Worm (Caenorhabditis elegans) whole organism, L2 larva: ENCODE results near the gene R05G6.9.
"Not testable (repeated sequence)": the region's sequence is repeated elsewhere in the genome, so short reads cannot be mapped to it uniquely, and the experiment has no call there.

Source experiments
- C34F6.9 ChIP-seq: fragments of 150-350 bp; optimal IDR thresholded peaks from 2 replicates; lab custom pipeline; 2014; ENCODE audit warnings: missing biosample characterization, missing genetic modification characterization
- F13H6.1 ChIP-seq: sonication (generic microtip); optimal IDR thresholded peaks from 2 replicates; lab custom pipeline; 2016; ENCODE audit warnings: missing genetic modification characterization, missing compliant biosample characterization
- R02D3.7 ChIP-seq: fragments of 150-350 bp; optimal IDR thresholded peaks from 2 replicates; lab custom pipeline; 2014; ENCODE audit warnings: missing biosample characterization, missing genetic modification characterization
- ZK546.5 ChIP-seq: sonication (generic microtip); optimal IDR thresholded peaks from 2 replicates; lab custom pipeline; 2017; ENCODE audit warnings: missing biosample characterization, missing genetic modification characterization
- aly-2 ChIP-seq: fragments of 150-350 bp; optimal IDR thresholded peaks from 2 replicates; lab custom pipeline; 2014; ENCODE audit warnings: missing biosample characterization, missing genetic modification characterization
- ama-1 ChIP-seq: fragments of 150-350 bp; optimal IDR thresholded peaks from 2 replicates; lab custom pipeline; 2018; ENCODE audit warnings: inconsistent platforms
- ceh-82 ChIP-seq: fragments of 150-350 bp; optimal IDR thresholded peaks from 2 replicates; lab custom pipeline; 2014; ENCODE audit warnings: missing biosample characterization, missing genetic modification characterization
- crh-2 ChIP-seq: sonication (generic microtip); optimal IDR thresholded peaks from 2 replicates; lab custom pipeline; 2017; ENCODE audit warnings: missing biosample characterization, missing genetic modification characterization
- dmd-4 ChIP-seq: sonication (generic microtip); optimal IDR thresholded peaks from 2 replicates; lab custom pipeline; 2017; ENCODE audit warnings: missing biosample characterization, missing genetic modification characterization
- egl-27 ChIP-seq: sonication (generic microtip); optimal IDR thresholded peaks from 3 replicates; lab custom pipeline; 2017; ENCODE audit warnings: missing biosample characterization, missing genetic modification reagents, missing genetic modification characterization
- elt-1 ChIP-seq: fragments of 150-350 bp; optimal IDR thresholded peaks from 2 replicates; lab custom pipeline; 2014; ENCODE audit warnings: missing biosample characterization, missing genetic modification characterization
- elt-3 ChIP-seq: sonication (generic microtip); optimal IDR thresholded peaks from 2 replicates; lab custom pipeline; 2017; ENCODE audit warnings: missing biosample characterization, missing genetic modification characterization
- fos-1 ChIP-seq: fragments of 150-350 bp; optimal IDR thresholded peaks from 2 replicates; lab custom pipeline; 2014; ENCODE audit warnings: missing biosample characterization, missing genetic modification characterization
- gmeb-1 ChIP-seq: fragments of 150-350 bp; optimal IDR thresholded peaks from 2 replicates; lab custom pipeline; 2014; ENCODE audit warnings: missing biosample characterization, missing genetic modification characterization
- lin-11 ChIP-seq: fragments of 150-350 bp; sonication (generic microtip); optimal IDR thresholded peaks from 2 replicates; lab custom pipeline; 2014; ENCODE audit warnings: missing biosample characterization, missing genetic modification characterization, inconsistent platforms, mixed read lengths
- lin-13 ChIP-seq: fragments of 150-350 bp; optimal IDR thresholded peaks from 2 replicates; lab custom pipeline; 2014; ENCODE audit warnings: missing biosample characterization, missing genetic modification reagents, missing genetic modification characterization
- lin-39 ChIP-seq: fragments of 150-350 bp; optimal IDR thresholded peaks from 2 replicates; lab custom pipeline; 2014; ENCODE audit warnings: missing biosample characterization, missing genetic modification reagents, missing genetic modification characterization
- lsy-2 ChIP-seq, 2 experiments: fragments of 150-350 bp in 1 of 2; sonication (generic microtip) in 1 of 2; optimal IDR thresholded peaks; 2 replicates each; lab custom pipeline; 2014 to 2017; ENCODE audit warnings: missing biosample characterization in 2 of 2, missing genetic modification characterization in 2 of 2
- mab-5 ChIP-seq: fragments of 150-350 bp; optimal IDR thresholded peaks from 2 replicates; lab custom pipeline; 2014; ENCODE audit warnings: missing biosample characterization, missing genetic modification characterization
- mdl-1 ChIP-seq, 2 experiments: fragments of 150-350 bp in 1 of 2; sonication (generic microtip) in 1 of 2; optimal IDR thresholded peaks; 2 replicates each; lab custom pipeline; 2017; ENCODE audit warnings: missing biosample characterization in 2 of 2, missing genetic modification characterization in 2 of 2
- nhr-10 ChIP-seq: sonication (generic microtip); optimal IDR thresholded peaks from 2 replicates; lab custom pipeline; 2017; ENCODE audit warnings: missing biosample characterization, missing genetic modification characterization
- nhr-11 ChIP-seq: fragments of 150-350 bp; optimal IDR thresholded peaks from 2 replicates; lab custom pipeline; 2014; ENCODE audit warnings: missing biosample characterization, missing genetic modification characterization
- nhr-129 ChIP-seq: fragments of 150-350 bp; optimal IDR thresholded peaks from 2 replicates; lab custom pipeline; 2014; ENCODE audit warnings: missing biosample characterization, missing genetic modification characterization
- nhr-21 ChIP-seq: fragments of 150-350 bp; optimal IDR thresholded peaks from 2 replicates; lab custom pipeline; 2014; ENCODE audit warnings: missing biosample characterization, missing genetic modification characterization
- nhr-23 ChIP-seq: fragments of 150-350 bp; optimal IDR thresholded peaks from 2 replicates; lab custom pipeline; 2014; ENCODE audit warnings: missing biosample characterization, missing genetic modification reagents, missing genetic modification characterization
- nhr-25 ChIP-seq: fragments of 150-350 bp; sonication (generic microtip); optimal IDR thresholded peaks from 3 replicates; lab custom pipeline; 2014; ENCODE audit warnings: missing biosample characterization, missing genetic modification characterization
- nhr-6 ChIP-seq: fragments of 150-350 bp; optimal IDR thresholded peaks from 2 replicates; lab custom pipeline; 2014; ENCODE audit warnings: missing biosample characterization, missing genetic modification characterization
- peb-1 ChIP-seq: fragments of 150-350 bp; optimal IDR thresholded peaks from 2 replicates; lab custom pipeline; 2014; ENCODE audit warnings: missing biosample characterization, missing genetic modification characterization
- sem-4 ChIP-seq: fragments of 150-350 bp; optimal IDR thresholded peaks from 2 replicates; lab custom pipeline; 2014; ENCODE audit warnings: missing biosample characterization, missing genetic modification reagents, missing genetic modification characterization
- skn-1 ChIP-seq: sonication (generic microtip); optimal IDR thresholded peaks from 2 replicates; lab custom pipeline; 2017; ENCODE audit warnings: missing biosample characterization, missing genetic modification characterization
- sma-3 ChIP-seq: sonication (generic microtip); optimal IDR thresholded peaks from 2 replicates; lab custom pipeline; 2016; ENCODE audit warnings: missing genetic modification reagents, missing genetic modification characterization, missing compliant biosample characterization
- sma-9 ChIP-seq, 2 experiments: fragments of 150-350 bp in 1 of 2; sonication (generic microtip) in 1 of 2; optimal IDR thresholded peaks; 2 replicates each; lab custom pipeline; 2014 to 2016; ENCODE audit warnings: missing genetic modification characterization in 2 of 2, mild to moderate bottlenecking in 1 of 2, missing biosample characterization in 1 of 2, missing compliant biosample characterization in 1 of 2, missing genetic modification reagents in 1 of 2, moderate library complexity in 1 of 2
- snpc-4 ChIP-seq: fragments of 150-350 bp; optimal IDR thresholded peaks from 2 replicates; lab custom pipeline; 2014; ENCODE audit warnings: missing biosample characterization, missing genetic modification characterization
- unc-39 ChIP-seq: fragments of 150-350 bp; optimal IDR thresholded peaks from 2 replicates; lab custom pipeline; 2014; ENCODE audit warnings: missing biosample characterization, missing genetic modification characterization
- unc-55 ChIP-seq: fragments of 150-350 bp; sonication (generic microtip); optimal IDR thresholded peaks from 3 replicates; lab custom pipeline; 2014; ENCODE audit warnings: missing biosample characterization, missing genetic modification reagents, missing genetic modification characterization
- unc-62 ChIP-seq: fragments of 150-350 bp; optimal IDR thresholded peaks from 2 replicates; lab custom pipeline; 2014; ENCODE audit warnings: missing biosample characterization, missing genetic modification reagents, missing genetic modification characterization
- zag-1 ChIP-seq: fragments of 150-350 bp; optimal IDR thresholded peaks from 2 replicates; lab custom pipeline; 2014; ENCODE audit warnings: missing biosample characterization, missing genetic modification characterization
- ztf-1 ChIP-seq: fragments of 200-800 bp; sonication (Bioruptor generic); conservative IDR thresholded peaks from 2 replicates; pipeline ENCODE4 v1.3.6; 2022; ENCODE audit warnings: missing genetic modification characterization, missing compliant biosample characterization
- ztf-11 ChIP-seq: sonication (generic microtip); optimal IDR thresholded peaks from 2 replicates; lab custom pipeline; 2017; ENCODE audit warnings: missing biosample characterization, missing genetic modification characterization
- ztf-4 ChIP-seq: fragments of 150-350 bp; optimal IDR thresholded peaks from 2 replicates; lab custom pipeline; 2014; ENCODE audit warnings: missing biosample characterization, missing genetic modification characterization

Gene R05G6.9

DNA sequence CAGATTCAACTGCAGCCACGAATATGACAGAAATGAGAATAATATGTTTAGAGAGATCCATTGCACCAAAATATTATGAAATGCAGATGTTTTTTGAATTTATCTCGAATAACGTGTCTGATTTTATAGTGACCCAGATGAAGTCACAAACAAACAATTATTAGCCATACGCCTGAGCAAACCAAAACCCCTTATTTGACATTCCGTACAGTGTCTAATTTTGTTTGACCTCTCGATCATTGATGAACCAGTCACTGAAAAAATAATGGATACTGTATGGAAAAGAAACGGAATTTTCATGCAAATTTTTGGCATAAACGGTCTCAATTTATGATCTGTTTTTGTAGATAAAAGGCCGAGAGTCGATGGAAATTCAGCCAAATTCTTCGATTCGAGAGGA lies at the start of gene R05G6.9, which contains the start of gene R05G6.3:
R05G6.9 (minus strand) TSS at position 101 of the 400 bp plus-strand sequence.
R05G6.3 (plus strand) TSS at position 386 of the 400 bp plus-strand sequence.
- TF ChIP-seq mdl-1 (tag; optimal IDR thresholded peaks at IDR 0.05; lab: Kevin White, UChicago) (no peak), nhr-25 (tag; lab: Kevin White, UChicago) (no peak), nhr-6 (tag; lab: Kevin White, UChicago) (no peak), lin-13 (GFP tag; lab: Kevin White, UChicago) (no peak), F13H6.1 (no peak), ZK546.5 (tag; lab: Kevin White, UChicago) (no peak), aly-2 (tag; lab: Kevin White, UChicago) (no peak), ama-1 (lab: Kevin White, UChicago) (no peak), elt-1 (tag; lab: Kevin White, UChicago) (no peak), unc-39 (tag; lab: Kevin White, UChicago) (no peak)

- TF ChIP-seq peb-1; lin-39; snpc-4 (tag; lab: Kevin White, UChicago): not testable (repeated sequence)
Observed at ce11 chrIV:7563850-7564249, 47.8 kb upstream of the R05G6.9 start, which contains the start of gene F32E10.9. Gene F32E10.9, minus strand, starts transcription at chrIV:7563950.

- no peak for TF ChIP-seq R02D3.7
- no peak for TF ChIP-seq peb-1
- TF ChIP-seq gmeb-1 (tag; lab: Kevin White, UChicago): peak; percentile 33
- TF ChIP-seq ceh-82 (tag; lab: Kevin White, UChicago): no peak
- TF ChIP-seq elt-3: no peak
- TF ChIP-seq nhr-11 (tag; lab: Kevin White, UChicago): no peak
- no peak for TF ChIP-seq skn-1
- TF ChIP-seq ama-1 (lab: Kevin White, UChicago): no peak
- TF ChIP-seq lin-11 (tag; lab: Kevin White, UChicago): no peak
- TF ChIP-seq mab-5 (tag; lab: Kevin White, UChicago): no peak
- TF ChIP-seq nhr-6 (tag; lab: Kevin White, UChicago): no peak
- peak; percentile 52 for TF ChIP-seq crh-2
- TF ChIP-seq sma-9 (GFP tag; optimal IDR thresholded peaks at IDR 0.05; lab: Kevin White, UChicago): no peak
- TF ChIP-seq sma-9 (tag; optimal IDR thresholded peaks at IDR 0.05; lab: Kevin White, UChicago): no peak
- TF ChIP-seq nhr-129 (tag; lab: Kevin White, UChicago): peak; percentile 71
- TF ChIP-seq C34F6.9: peak; percentile 67
- peak; percentile 60 for TF ChIP-seq sem-4
- TF ChIP-seq elt-1 (tag; lab: Kevin White, UChicago): no peak
- no peak for TF ChIP-seq F13H6.1
- peak in 1 of 2 experiments; percentile 66 for TF ChIP-seq lsy-2 (tag; optimal IDR thresholded peaks at IDR 0.05; lab: Kevin White, UChicago)
- TF ChIP-seq nhr-23: no peak
- no peak for TF ChIP-seq unc-39 (tag; lab: Kevin White, UChicago)
- TF ChIP-seq ztf-11 (tag; lab: Kevin White, UChicago): no peak
- no peak for TF ChIP-seq nhr-10 (tag; lab: Kevin White, UChicago)
- TF ChIP-seq sma-3 (GFP tag; lab: Kevin White, UChicago): no peak
- peak; percentile 22 for TF ChIP-seq zag-1 (tag; lab: Kevin White, UChicago)
- TF ChIP-seq lin-13 (GFP tag; lab: Kevin White, UChicago): peak; percentile 53
- no peak for TF ChIP-seq lin-39
- TF ChIP-seq unc-55 (GFP tag; lab: Kevin White, UChicago): peak; percentile 78
- no peak for TF ChIP-seq nhr-25 (tag; lab: Kevin White, UChicago)
- TF ChIP-seq nhr-21 (tag; lab: Kevin White, UChicago): no peak
- no peak for TF ChIP-seq snpc-4 (tag; lab: Kevin White, UChicago)
- TF ChIP-seq ztf-1 (GFP tag; lab: Robert Waterston, UW): no peak
- no peak for TF ChIP-seq egl-27 (tag; lab: Kevin White, UChicago)
- no peak for TF ChIP-seq dmd-4 (tag; lab: Kevin White, UChicago)
Observed at ce11 chrIV:7561614-7562142, 45.6 kb upstream of the R05G6.9 start, which contains the start of gene ima-3. Gene ima-3, minus strand, starts transcription at chrIV:7561664.

ce11 chrIV:7559237-7559636 lies 43.2 kb upstream of the R05G6.9 start:
- TF ChIP-seq mab-5 (tag; lab: Kevin White, UChicago) (no peak), nhr-21 (tag; lab: Kevin White, UChicago) (no peak), nhr-6 (tag; lab: Kevin White, UChicago) (no peak), ztf-4 (no peak), lsy-2 (tag; optimal IDR thresholded peaks at IDR 0.05; lab: Kevin White, UChicago) (no peak), unc-62 (GFP tag; lab: Kevin White, UChicago) (no peak), F13H6.1 (no peak), fos-1 (tag; lab: Kevin White, UChicago) (no peak), nhr-11 (tag; lab: Kevin White, UChicago) (no peak), lin-11 (tag; lab: Kevin White, UChicago) (no peak), elt-1 (tag; lab: Kevin White, UChicago) (no peak), skn-1 (no peak), snpc-4 (tag; lab: Kevin White, UChicago) (no peak), sma-9 (GFP tag; optimal IDR thresholded peaks at IDR 0.05; lab: Kevin White, UChicago) (no peak), sma-9 (tag; optimal IDR thresholded peaks at IDR 0.05; lab: Kevin White, UChicago) (no peak), peb-1 (no peak), unc-55 (GFP tag; lab: Kevin White, UChicago) (no peak)
